Worm (Caenorhabditis elegans) whole organism, L4 larva: ENCODE results near the gene K01A12.4.
A peak's percentile ranks its signal among the peaks of the same experiment; 100 is the strongest.

Experiments used
- ZK546.5 ChIP-seq, 2 experiments: sonication (generic microtip); optimal IDR thresholded peaks; 2 replicates each; lab custom pipeline; 2017; ENCODE audit warnings: missing biosample characterization in 2 of 2, missing genetic modification characterization in 2 of 2
- attf-4 ChIP-seq: sonication (generic microtip); optimal IDR thresholded peaks from 3 replicates; lab custom pipeline; 2017; ENCODE audit warnings: missing biosample characterization, missing genetic modification characterization
- ceh-82 ChIP-seq: sonication (generic microtip); optimal IDR thresholded peaks from 2 replicates; lab custom pipeline; 2017; ENCODE audit warnings: missing biosample characterization, missing genetic modification characterization
- fkh-10 ChIP-seq: fragments of 150-350 bp; optimal IDR thresholded peaks from 2 replicates; lab custom pipeline; 2014; ENCODE audit warnings: missing biosample characterization, missing genetic modification reagents, missing genetic modification characterization
- lim-7 ChIP-seq: fragments of 200-800 bp; sonication (Bioruptor generic); IDR thresholded peaks from 2 replicates; pipeline ENCODE4 v1.3.6; 2022; ENCODE audit warnings: missing genetic modification characterization, missing compliant biosample characterization
- nhr-28 ChIP-seq: fragments of 150-350 bp; optimal IDR thresholded peaks from 2 replicates; lab custom pipeline; 2014; ENCODE audit warnings: missing biosample characterization, missing genetic modification characterization
- unc-62 ChIP-seq, 3 experiments: fragments of 150-350 bp in 1 of 3; sonication (generic microtip); optimal IDR thresholded peaks in 2 of 3; peaks in 1 of 3; 1 replicate in 1 of 3; 2 replicates in 2 of 3; lab custom pipeline; 2014 to 2017; ENCODE audit warnings: missing biosample characterization in 3 of 3, missing genetic modification characterization in 3 of 3, missing genetic modification reagents in 3 of 3, missing genotype in 1 of 3

DNA sequence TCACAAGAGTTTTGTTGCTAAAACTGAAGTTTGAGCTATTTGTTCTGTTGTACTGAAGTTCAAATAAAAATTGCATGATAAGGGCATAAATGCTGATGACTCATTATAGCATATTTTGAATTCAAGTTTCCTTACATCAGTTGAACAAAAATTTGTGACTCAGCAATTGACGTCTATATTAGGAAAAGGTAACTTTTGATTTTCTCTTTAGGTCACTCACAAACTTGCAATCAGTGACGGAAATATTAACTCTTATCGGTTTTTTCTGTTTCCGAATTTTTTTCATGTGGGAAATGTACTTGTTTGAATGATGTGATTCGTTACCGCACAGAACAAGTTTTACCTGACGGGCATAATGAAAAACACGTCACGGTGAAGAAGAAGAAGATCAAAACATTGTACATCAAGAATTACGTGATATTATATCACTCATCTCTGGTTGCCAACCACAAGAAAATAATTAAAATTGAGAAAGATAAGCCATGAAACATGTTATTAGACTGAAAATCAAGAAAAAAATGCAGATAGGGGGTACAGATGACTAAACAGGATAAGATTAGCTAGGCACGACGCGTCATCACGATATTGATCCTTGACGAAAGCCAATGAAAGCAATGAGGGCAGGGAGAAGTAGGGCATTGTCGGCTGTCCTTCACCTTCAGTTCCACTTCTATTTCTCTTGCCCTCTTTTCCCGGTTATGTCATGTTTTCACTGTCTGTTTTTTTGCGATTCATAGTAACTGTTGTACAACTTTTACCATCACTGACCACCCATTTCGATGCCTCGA, 46.8 kb upstream of the K01A12.4 start:
- TF ChIP-seq lim-7 (GFP tag; lab: Robert Waterston, UW) (no peak), unc-62 (GFP tag; optimal IDR thresholded peaks at IDR 0.05 in 1 of 2; lab: Kevin White, UChicago) (peak in 1 of 2 experiments; percentile 94), unc-62 (tag; optimal IDR thresholded peaks at IDR 0.05; lab: Kevin White, UChicago) (no peak), attf-4 (tag; lab: Kevin White, UChicago) (no peak), fkh-10 (no peak), ZK546.5 (tag; optimal IDR thresholded peaks at IDR 0.05; lab: Kevin White, UChicago) (no peak), ceh-82 (tag; lab: Kevin White, UChicago) (no peak), nhr-28 (peak; percentile 44)
